Worm (Caenorhabditis elegans) whole organism, L1 larva: ENCODE data around the gene dos-2.

Experiments used
- ama-1 ChIP-seq: fragments of 150-350 bp; optimal IDR thresholded peaks from 2 replicates; lab custom pipeline; 2014
- blmp-1 ChIP-seq: fragments of 150-350 bp; optimal IDR thresholded peaks from 2 replicates; lab custom pipeline; 2014; ENCODE audit warnings: missing biosample characterization, missing genetic modification characterization
- ceh-82 ChIP-seq, 3 experiments: fragments of 150-350 bp in 1 of 3; sonication (generic microtip) in 2 of 3; optimal IDR thresholded peaks; 2 replicates each; lab custom pipeline; 2014 to 2017; ENCODE audit warnings: missing biosample characterization in 3 of 3, missing genetic modification characterization in 3 of 3
- egl-27 ChIP-seq, 2 experiments: fragments of 150-350 bp in 1 of 2; sonication (generic microtip); optimal IDR thresholded peaks; 3 replicates each; lab custom pipeline; 2017 to 2018; ENCODE audit warnings: missing biosample characterization in 2 of 2, missing genetic modification characterization in 2 of 2, missing genetic modification reagents in 2 of 2
- fkh-4 ChIP-seq: sonication (generic microtip); optimal IDR thresholded peaks from 2 replicates; lab custom pipeline; 2016; ENCODE audit warnings: missing compliant biosample characterization, missing genetic modification characterization, borderline replicate concordance
- mdl-1 ChIP-seq, 2 experiments: fragments of 150-350 bp; optimal IDR thresholded peaks; 2 replicates each; lab custom pipeline; 2014 to 2017; ENCODE audit warnings: missing biosample characterization in 2 of 2, missing genetic modification characterization in 2 of 2, inconsistent platforms in 1 of 2
- mep-1 ChIP-seq: fragments of 150-350 bp; optimal IDR thresholded peaks from 2 replicates; lab custom pipeline; 2014; ENCODE audit warnings: missing biosample characterization, missing genetic modification characterization
- nhr-237 ChIP-seq: fragments of 150-350 bp; optimal IDR thresholded peaks from 2 replicates; lab custom pipeline; 2014; ENCODE audit warnings: missing biosample characterization, missing genetic modification characterization
- nhr-77 ChIP-seq: fragments of 150-350 bp; optimal IDR thresholded peaks from 2 replicates; lab custom pipeline; 2014; ENCODE audit warnings: missing biosample characterization, missing genetic modification characterization

DNA sequence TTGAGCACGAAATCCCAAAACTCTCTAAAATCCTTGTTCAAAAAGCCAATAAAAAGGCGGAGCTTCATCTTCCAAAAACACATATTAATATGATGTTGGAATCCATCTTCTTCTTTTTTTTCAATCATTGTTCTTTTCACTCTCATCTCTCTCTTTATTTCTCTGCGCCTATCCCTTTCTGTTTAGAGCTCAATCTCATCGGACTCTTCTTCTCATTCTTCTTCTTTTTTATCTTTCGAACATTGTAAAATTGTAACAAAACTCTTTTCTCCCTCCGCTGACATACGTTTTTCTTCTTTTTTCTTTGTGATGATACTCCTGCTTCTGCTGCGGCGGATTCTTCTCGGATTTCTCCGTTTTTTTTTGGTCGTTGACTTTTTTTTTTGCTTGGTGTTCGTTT, 19.3 kb upstream of the dos-2 start:
- no peak for TF ChIP-seq blmp-1
- TF ChIP-seq ceh-82 (tag; optimal IDR thresholded peaks at IDR 0.05; lab: Kevin White, UChicago): peak in 1 of 3 experiments; percentile 15
- no peak for TF ChIP-seq fkh-4 (tag; lab: Kevin White, UChicago)
- TF ChIP-seq egl-27 (tag; optimal IDR thresholded peaks at IDR 0.05; lab: Kevin White, UChicago): no peak
- TF ChIP-seq mep-1 (tag; lab: Kevin White, UChicago): peak; percentile 42
- no peak for TF ChIP-seq ama-1 (lab: Kevin White, UChicago)
- no peak for TF ChIP-seq nhr-237
- no peak for TF ChIP-seq nhr-77 (tag; lab: Kevin White, UChicago)
- TF ChIP-seq mdl-1 (tag; optimal IDR thresholded peaks at IDR 0.05; lab: Kevin White, UChicago): no peak
